Fruit fly (Drosophila melanogaster): ENCODE measurements around the gene Mob2.

Mob2 gene

DNA sequence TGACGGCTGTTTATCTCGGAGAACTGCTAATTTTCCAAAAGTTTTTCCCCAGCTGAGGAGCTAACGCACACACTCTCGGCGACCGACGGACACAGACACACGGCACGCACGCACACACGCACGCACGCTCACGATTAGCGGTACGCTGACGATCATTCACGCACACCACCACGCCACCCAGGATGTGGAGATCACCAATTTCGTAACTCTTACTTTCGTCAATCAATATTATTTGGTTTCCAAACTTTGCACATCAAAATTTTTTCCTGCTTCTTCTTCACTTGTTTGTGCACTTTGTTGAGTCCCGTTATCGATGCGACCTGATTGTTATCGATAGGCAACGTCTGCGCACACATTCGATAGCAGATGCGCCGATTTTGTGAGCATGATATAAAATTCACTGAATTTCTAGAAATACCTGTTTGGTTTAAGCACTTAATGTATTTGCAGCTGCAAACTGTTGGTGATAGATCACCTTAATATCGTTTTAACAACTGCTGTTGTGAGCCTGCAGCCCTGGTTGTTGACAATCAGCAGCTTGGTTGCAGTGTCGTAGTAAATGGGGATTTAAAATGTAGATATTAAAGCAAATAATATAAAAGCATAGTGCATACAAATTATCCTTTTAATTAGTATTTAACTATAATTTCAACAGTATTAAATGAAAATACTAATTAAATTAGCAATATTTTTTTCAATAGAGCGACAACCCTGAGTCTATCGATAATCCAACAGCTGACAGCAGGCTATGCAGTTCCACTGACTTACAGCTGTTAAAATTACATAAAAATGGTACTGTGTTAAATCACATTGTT, at the start of gene Mob2, which contains the start of gene CG7394:
Gene Mob2 (minus strand): TSS at position 288 of the 815 bp plus-strand sequence.
Gene CG7394 (plus strand): TSS at position 51 of the 815 bp plus-strand sequence.
- TF ChIP-seq CG8319 (GFP tag; optimal IDR thresholded peaks at IDR 0.05) (peak; percentile 74), CG11902 (GFP tag; optimal IDR thresholded peaks at IDR 0.05) (peak; percentile 78), cyc (GFP tag; optimal IDR thresholded peaks at IDR 0.05) (peak; percentile 88), CG34406 (GFP tag; optimal IDR thresholded peaks at IDR 0.05) (peak; percentile 89), topi (GFP tag; optimal IDR thresholded peaks at IDR 0.05) (peak; percentile 87), CG10669 (GFP tag; optimal IDR thresholded peaks at IDR 0.05) (peak; percentile 83), eg (GFP tag; IDR thresholded peaks at IDR 0.05) (peak; percentile 91), CG3919 (GFP tag; optimal IDR thresholded peaks at IDR 0.05) (peak; percentile 89), fkh (GFP tag; optimal IDR thresholded peaks at IDR 0.05) (peak; percentile 86), pdm3 (GFP tag; optimal IDR thresholded peaks at IDR 0.05) (peak; percentile 92), Sox14 (GFP tag; optimal IDR thresholded peaks at IDR 0.05) (peak; percentile 89), CG9139 (GFP tag; optimal IDR thresholded peaks at IDR 0.05) (no peak), vri (GFP tag; optimal IDR thresholded peaks at IDR 0.05) (peak; percentile 91), CG8632 (GFP tag; optimal IDR thresholded peaks at IDR 0.05) (peak; percentile 88), Hr39 (GFP tag; optimal IDR thresholded peaks at IDR 0.05) (peak; percentile 88), CG6792 (GFP tag; optimal IDR thresholded peaks at IDR 0.05) (peak; percentile 83), dsx (GFP tag; optimal IDR thresholded peaks at IDR 0.05; ENCODE audit: poor library complexity, severe bottlenecking) (peak; percentile 80), CG16779 (tag; optimal IDR thresholded peaks at IDR 0.05) (no peak), Lpt (GFP tag; optimal IDR thresholded peaks at IDR 0.05) (peak; percentile 60), esn (GFP tag; optimal IDR thresholded peaks at IDR 0.05) (peak; percentile 92), lz (GFP tag; optimal IDR thresholded peaks at IDR 0.05) (peak; percentile 86), acj6 (GFP tag; optimal IDR thresholded peaks at IDR 0.05) (peak; percentile 91), spab (GFP tag; optimal IDR thresholded peaks at IDR 0.05) (peak; percentile 40), CG10631 (GFP tag; optimal IDR thresholded peaks at IDR 0.05) (peak; percentile 89), Sox15 (GFP tag; optimal IDR thresholded peaks at IDR 0.05) (peak; percentile 81), CG11762 (GFP tag; optimal IDR thresholded peaks at IDR 0.05; ENCODE audit: insufficient read depth) (peak; percentile 68), Sox102F (GFP tag; optimal IDR thresholded peaks at IDR 0.05) (peak; percentile 90), Ets96B (tag; optimal IDR thresholded peaks at IDR 0.05) (peak; percentile 85), CG6163 (GFP tag; IDR thresholded peaks at IDR 0.05) (peak; percentile 94), CG15336 (GFP tag; IDR thresholded peaks at IDR 0.05) (peak; percentile 89), ss (GFP tag; optimal IDR thresholded peaks at IDR 0.05) (peak; percentile 48 to 69), CG6854 (GFP tag; optimal IDR thresholded peaks at IDR 0.05) (no peak), achi (GFP tag; optimal IDR thresholded peaks at IDR 0.05) (peak; percentile 93), Hr4 (GFP tag; optimal IDR thresholded peaks at IDR 0.05) (peak; percentile 93), Eip78C (GFP tag) (peak; percentile 96), salr (GFP tag; optimal IDR thresholded peaks at IDR 0.05) (peak; percentile 73 to 85), Ets21C (GFP tag; optimal IDR thresholded peaks at IDR 0.05) (peak; percentile 72), CG11294 (GFP tag; IDR thresholded peaks at IDR 0.05) (peak; percentile 77), fd59A (GFP tag; optimal IDR thresholded peaks at IDR 0.05) (peak; percentile 73), svp (GFP tag) (peak; percentile 96), OdsH (GFP tag; optimal IDR thresholded peaks at IDR 0.05) (peak; percentile 92), CG32006 (GFP tag; optimal IDR thresholded peaks at IDR 0.05) (peak; percentile 84), CG3032 (tag; optimal IDR thresholded peaks at IDR 0.05) (peak; percentile 80), Eip75B (GFP tag; optimal IDR thresholded peaks at IDR 0.05) (peak; percentile 84), Gug (GFP tag; IDR thresholded peaks at IDR 0.05) (peak; percentile 87), CG6276 (GFP tag; optimal IDR thresholded peaks at IDR 0.05) (peak; percentile 27), CG7368 (GFP tag; optimal IDR thresholded peaks at IDR 0.05) (peak; percentile 88), Met (GFP tag; optimal IDR thresholded peaks at IDR 0.05) (peak; percentile 91), Hr38 (GFP tag; optimal IDR thresholded peaks at IDR 0.05) (peak; percentile 53), CG6808 (GFP tag; optimal IDR thresholded peaks at IDR 0.05) (peak; percentile 70)

All from whole organism, prepupa.